Fruit fly (Drosophila melanogaster) whole organism, embryonic: ENCODE data around the gene Cnep1r2.

Experiments
- Atf-2 ChIP-seq: fragments of 200-800 bp; sonication (Bioruptor generic); optimal IDR thresholded peaks from 2 replicates; lab custom pipeline; 2016; ENCODE audit warnings: missing biosample characterization, missing genetic modification characterization
- Awh ChIP-seq: fragments of 200-800 bp; sonication (Bioruptor generic); IDR thresholded peaks from 2 replicates; pipeline ENCODE4, ENCODE4 v1.3.6; 2022; ENCODE audit warnings: missing biosample characterization, missing genetic modification characterization
- B-H1 ChIP-seq: fragments of 200-800 bp; sonication (Bioruptor generic); IDR thresholded peaks from 3 replicates; pipeline ENCODE4 v1.3.6; 2022; ENCODE audit warnings: missing biosample characterization, missing genetic modification characterization
- Bgb ChIP-seq: fragments of 200-800 bp; sonication (Bioruptor generic); IDR thresholded peaks from 2 replicates; pipeline ENCODE4 v1.3.6; 2022; ENCODE audit warnings: missing biosample characterization, missing genetic modification characterization; ENCODE audit not compliant: partially characterized antibody
- Blimp-1 ChIP-seq: fragments of 200-800 bp; sonication (Bioruptor generic); optimal IDR thresholded peaks from 3 replicates; lab custom pipeline; 2018; ENCODE audit warnings: missing biosample characterization, missing genetic modification characterization, mild to moderate bottlenecking, moderate library complexity, missing genetic modification reagents
- CG1024 ChIP-seq: fragments of 200-800 bp; sonication (Bioruptor generic); IDR thresholded peaks from 2 replicates; pipeline ENCODE4 v1.3.6; 2022; ENCODE audit warnings: missing biosample characterization, missing genetic modification characterization
- CG10565 ChIP-seq: fragments of 200-800 bp; sonication (Bioruptor generic); optimal IDR thresholded peaks from 3 replicates; lab custom pipeline; 2016; ENCODE audit warnings: missing biosample characterization, mild to moderate bottlenecking, missing genetic modification characterization
- CG11456 ChIP-seq: fragments of 200-800 bp; sonication (Bioruptor generic); IDR thresholded peaks from 3 replicates; pipeline ENCODE4 v1.3.6; 2022; ENCODE audit warnings: missing biosample characterization, missing genetic modification characterization
- CG12391 ChIP-seq: fragments of 200-800 bp; sonication (Bioruptor generic); optimal IDR thresholded peaks from 3 replicates; lab custom pipeline; 2018; ENCODE audit warnings: missing biosample characterization, mild to moderate bottlenecking, missing genetic modification characterization, moderate library complexity
- CG12769 ChIP-seq: fragments of 200-800 bp; sonication (Bioruptor generic); optimal IDR thresholded peaks from 2 replicates; lab custom pipeline; 2019; ENCODE audit warnings: missing biosample characterization, mild to moderate bottlenecking, missing genetic modification characterization, moderate library complexity
- CG1602 ChIP-seq: fragments of 200-800 bp; sonication (Bioruptor generic); optimal IDR thresholded peaks from 3 replicates; lab custom pipeline; 2016; ENCODE audit warnings: missing biosample characterization, missing genetic modification characterization
- CG18619 ChIP-seq: fragments of 200-800 bp; sonication (Bioruptor generic); optimal IDR thresholded peaks from 3 replicates; lab custom pipeline; 2017; ENCODE audit warnings: missing biosample characterization, mild to moderate bottlenecking, missing genetic modification characterization
- CG18764 ChIP-seq: fragments of 200-800 bp; sonication (Bioruptor generic); optimal IDR thresholded peaks from 3 replicates; lab custom pipeline; 2016; ENCODE audit warnings: missing biosample characterization, missing genetic modification characterization
- CG2875 ChIP-seq: fragments of 200-800 bp; sonication (Bioruptor generic); optimal IDR thresholded peaks from 2 replicates; lab custom pipeline; 2017; ENCODE audit warnings: missing biosample characterization, mild to moderate bottlenecking, missing genetic modification characterization, missing genetic modification reagents
- CG30431 ChIP-seq: fragments of 200-800 bp; sonication (Bioruptor generic); optimal IDR thresholded peaks from 2 replicates; lab custom pipeline; 2017; ENCODE audit warnings: missing biosample characterization, missing genetic modification characterization
- CG3065 ChIP-seq: fragments of 200-800 bp; sonication (Bioruptor generic); optimal IDR thresholded peaks from 2 replicates; lab custom pipeline; 2016; ENCODE audit warnings: missing biosample characterization, missing genetic modification characterization
- CG7839 ChIP-seq: fragments of 200-800 bp; sonication (Bioruptor generic); optimal IDR thresholded peaks from 3 replicates; lab custom pipeline; 2018; ENCODE audit warnings: missing biosample characterization, mild to moderate bottlenecking, missing genetic modification characterization, moderate library complexity
- CG8944 ChIP-seq: fragments of 200-800 bp; sonication (Bioruptor generic); optimal IDR thresholded peaks from 3 replicates; lab custom pipeline; 2016; ENCODE audit warnings: missing biosample characterization, missing genetic modification characterization
- CG9609 ChIP-seq: fragments of 200-800 bp; sonication (Bioruptor generic); optimal IDR thresholded peaks from 3 replicates; lab custom pipeline; 2016; ENCODE audit warnings: missing biosample characterization, missing genetic modification characterization
- CG9876 ChIP-seq: fragments of 200-800 bp; sonication (Bioruptor generic); optimal IDR thresholded peaks from 2 replicates; lab custom pipeline; 2016; ENCODE audit warnings: missing biosample characterization, missing genetic modification characterization
- D ChIP-seq, 2 experiments: fragments of 200-800 bp in 1 of 2; fragments of >200 bp in 1 of 2; sonication (Bioruptor generic) in 1 of 2; optimal IDR thresholded peaks; 2 replicates in 1 of 2; 3 replicates in 1 of 2; lab custom pipeline; 2017; ENCODE audit warnings: mild to moderate bottlenecking in 1 of 2, missing biosample characterization in 1 of 2, missing genetic modification characterization in 1 of 2, missing genetic modification reagents in 1 of 2
- D19B ChIP-seq: fragments of 200-800 bp; sonication (Bioruptor generic); optimal IDR thresholded peaks from 2 replicates; lab custom pipeline; 2017; ENCODE audit warnings: missing biosample characterization, mild to moderate bottlenecking, missing genetic modification characterization
- Gsc ChIP-seq: fragments of 200-800 bp; sonication (Bioruptor generic); IDR thresholded peaks from 2 replicates; pipeline ENCODE4 v1.3.6; 2022; ENCODE audit warnings: missing biosample characterization, missing genetic modification characterization
- H2.0 ChIP-seq: fragments of 200-800 bp; sonication (Bioruptor generic); IDR thresholded peaks from 2 replicates; pipeline ENCODE4 v1.3.6; 2022; ENCODE audit warnings: missing biosample characterization, missing genetic modification characterization
- Lim3 ChIP-seq: fragments of 200-800 bp; sonication (Bioruptor generic); IDR thresholded peaks from 2 replicates; pipeline ENCODE4 v1.3.6; 2022; ENCODE audit warnings: missing biosample characterization, missing genetic modification characterization
- Ravus ChIP-seq: fragments of 200-800 bp; sonication (Bioruptor generic); IDR thresholded peaks from 2 replicates; pipeline ENCODE4 v1.3.6; 2022; ENCODE audit warnings: missing biosample characterization, missing genetic modification characterization
- Sox102F ChIP-seq: fragments of 200-800 bp; sonication (Bioruptor generic); optimal IDR thresholded peaks from 2 replicates; lab custom pipeline; 2018; ENCODE audit warnings: missing biosample characterization, mild to moderate bottlenecking, missing genetic modification characterization, moderate library complexity
- Usf ChIP-seq: fragments of 200-800 bp; sonication (Bioruptor generic); optimal IDR thresholded peaks from 2 replicates; lab custom pipeline; 2017; ENCODE audit warnings: missing genotype, missing biosample characterization, missing genetic modification characterization
- cato ChIP-seq: fragments of 200-800 bp; sonication (Bioruptor generic); optimal IDR thresholded peaks from 2 replicates; lab custom pipeline; 2016; ENCODE audit warnings: missing biosample characterization, missing genetic modification characterization, borderline replicate concordance
- esg ChIP-seq: fragments of 200-800 bp; sonication (Bioruptor generic); conservative IDR thresholded peaks from 2 replicates; pipeline ENCODE4 v1.3.6; 2022; ENCODE audit warnings: missing biosample characterization, missing genetic modification characterization
- ftz-f1 ChIP-seq: fragments of 200-800 bp; sonication (Bioruptor generic); optimal IDR thresholded peaks from 2 replicates; lab custom pipeline; 2016; ENCODE audit warnings: missing biosample characterization, missing genetic modification characterization
- insv ChIP-seq, 2 experiments: fragments of 200-800 bp; sonication (Bioruptor generic); optimal IDR thresholded peaks; 3 replicates each; lab custom pipeline; 2016 to 2018; ENCODE audit warnings: missing biosample characterization in 2 of 2, missing genetic modification characterization in 2 of 2
- lmd ChIP-seq: fragments of 200-800 bp; sonication (Bioruptor generic); IDR thresholded peaks from 2 replicates; pipeline ENCODE4 v1.3.6; 2022; ENCODE audit warnings: missing biosample characterization, missing genetic modification characterization
- lola ChIP-seq, 3 experiments: fragments of >200 bp in 2 of 3; fragments of 200-800 bp in 1 of 3; sonication (Bioruptor generic) in 1 of 3; optimal IDR thresholded peaks; 2 replicates each; lab custom pipeline; 2017 to 2019; ENCODE audit warnings: missing biosample characterization in 3 of 3, missing genetic modification characterization in 3 of 3, mild to moderate bottlenecking in 1 of 3, moderate library complexity in 1 of 3
- odd ChIP-seq: fragments of 200-800 bp; sonication (Bioruptor generic); optimal IDR thresholded peaks from 2 replicates; lab custom pipeline; 2017; ENCODE audit warnings: missing biosample characterization, mild to moderate bottlenecking, missing genetic modification characterization
- p53 ChIP-seq: fragments of 200-800 bp; sonication (Bioruptor generic); optimal IDR thresholded peaks from 2 replicates; lab custom pipeline; 2016; ENCODE audit warnings: missing biosample characterization, missing genetic modification characterization
- pfk ChIP-seq: fragments of 200-800 bp; sonication (Bioruptor generic); optimal IDR thresholded peaks from 2 replicates; lab custom pipeline; 2018; ENCODE audit warnings: missing biosample characterization, mild to moderate bottlenecking, missing genetic modification characterization, moderate library complexity
- pros ChIP-seq: fragments of 200-800 bp; sonication (Bioruptor generic); optimal IDR thresholded peaks from 3 replicates; lab custom pipeline; 2019; ENCODE audit warnings: missing biosample characterization, mild to moderate bottlenecking, missing genetic modification characterization, moderate library complexity
- ranshi ChIP-seq: fragments of 200-800 bp; sonication (Bioruptor generic); IDR thresholded peaks from 2 replicates; pipeline ENCODE4 v1.3.6; 2022; ENCODE audit warnings: missing biosample characterization, missing genetic modification characterization
- sens ChIP-seq: fragments of 200-800 bp; sonication (Bioruptor generic); peaks from one replicate; lab custom pipeline; 2016; ENCODE audit warnings: missing biosample characterization, missing genetic modification characterization
- sim ChIP-seq: fragments of 200-800 bp; sonication (Bioruptor generic); IDR thresholded peaks from 2 replicates; pipeline ENCODE4 v1.3.6; 2022; ENCODE audit warnings: missing biosample characterization, missing genetic modification characterization
- slp2 ChIP-seq: fragments of 200-800 bp; sonication (Bioruptor generic); optimal IDR thresholded peaks from 2 replicates; lab custom pipeline; 2016; ENCODE audit warnings: missing biosample characterization, missing genetic modification characterization
- sr ChIP-seq: fragments of 200-800 bp; sonication (Bioruptor generic); IDR thresholded peaks from 3 replicates; pipeline ENCODE4 v1.3.6; 2022; ENCODE audit warnings: missing biosample characterization, missing genetic modification characterization
- tap ChIP-seq: fragments of 200-800 bp; optimal IDR thresholded peaks from 3 replicates; lab custom pipeline; 2019; ENCODE audit warnings: missing biosample characterization, mild to moderate bottlenecking, missing genetic modification characterization, moderate library complexity
- tgo ChIP-seq: fragments of 200-800 bp; sonication (Bioruptor generic); IDR thresholded peaks from 3 replicates; pipeline ENCODE4 v1.3.6; 2022; ENCODE audit warnings: missing biosample characterization, missing genetic modification characterization
- tin ChIP-seq: fragments of 200-800 bp; sonication (Bioruptor generic); optimal IDR thresholded peaks from 3 replicates; lab custom pipeline; 2016; ENCODE audit warnings: missing biosample characterization, missing genetic modification characterization
- trem ChIP-seq: fragments of 200-800 bp; optimal IDR thresholded peaks from 3 replicates; lab custom pipeline; 2019; ENCODE audit warnings: missing biosample characterization, mild to moderate bottlenecking, missing genetic modification characterization, moderate library complexity
- vnd ChIP-seq: fragments of 200-800 bp; sonication (Bioruptor generic); IDR thresholded peaks from 3 replicates; pipeline ENCODE4 v1.3.6; 2022; ENCODE audit warnings: missing biosample characterization, missing genetic modification characterization; ENCODE audit not compliant: partially characterized antibody
- wor ChIP-seq: fragments of 200-800 bp; sonication (Bioruptor generic); IDR thresholded peaks from 2 replicates; pipeline ENCODE4 v1.3.6; 2022; ENCODE audit warnings: missing biosample characterization, missing genetic modification characterization
- zen ChIP-seq: fragments of 200-800 bp; sonication (Bioruptor generic); optimal IDR thresholded peaks from 3 replicates; lab custom pipeline; 2018; ENCODE audit warnings: missing biosample characterization, mild to moderate bottlenecking, missing genetic modification characterization, moderate library complexity

Cnep1r2 gene

dm6 chr3L:10678545-10679067 lies 40.7 kb downstream of the Cnep1r2 start (continued):
- peak; percentile 30 for TF ChIP-seq CG3065 (GFP tag; lab: Kevin White, UChicago)
- peak; percentile 93 for TF ChIP-seq tap (tag; lab: Kevin White, UChicago)
- peak in 1 of 3 experiments; percentile 95 for TF ChIP-seq lola (GFP tag; optimal IDR thresholded peaks at IDR 0.05; lab: Kevin White, UChicago)
- TF ChIP-seq vnd, result no peak
- TF ChIP-seq pros, result peak; percentile 92
- peak; percentile 99 for TF ChIP-seq sens (GFP tag; lab: Kevin White, UChicago)
- TF ChIP-seq p53, result peak; percentile 76
- peak; percentile 83 for TF ChIP-seq D19B (GFP tag; lab: Kevin White, UChicago)
- TF ChIP-seq CG9876 (GFP tag; lab: Kevin White, UChicago), result peak; percentile 26
- peak; percentile 92 for TF ChIP-seq slp2 (GFP tag; lab: Kevin White, UChicago)
- peak; percentile 96 for TF ChIP-seq lmd
- TF ChIP-seq CG1602 (GFP tag; lab: Kevin White, UChicago), result peak; percentile 86
- TF ChIP-seq B-H1, result peak; percentile 88
- peak; percentile 94 for TF ChIP-seq esg (GFP tag; lab: Robert Waterston, UW)
- 0 out of 2 replicates have a peak, but pooled peaks have one; percentile 54 for TF ChIP-seq Lim3 (GFP tag; lab: Robert Waterston, UW)
- TF ChIP-seq sim (GFP tag; lab: Robert Waterston, UW), result peak; percentile 81
- peak; percentile 90 for TF ChIP-seq Blimp-1 (GFP tag; lab: Kevin White, UChicago)
- TF ChIP-seq D (optimal IDR thresholded peaks at IDR 0.05; lab: Kevin White, UChicago), result no peak
- TF ChIP-seq D (GFP tag; optimal IDR thresholded peaks at IDR 0.05; lab: Kevin White, UChicago), result peak; percentile 96
- peak; percentile 87 for TF ChIP-seq CG30431 (GFP tag; lab: Kevin White, UChicago)
- peak; percentile 98 for TF ChIP-seq CG7839 (tag; lab: Kevin White, UChicago)
- peak; percentile 87 for TF ChIP-seq H2.0 (GFP tag; lab: Robert Waterston, UW)
- TF ChIP-seq odd (GFP tag; lab: Kevin White, UChicago), result peak; percentile 95
- peak in 1 of 2 experiments; percentile 75 for TF ChIP-seq insv (GFP tag; optimal IDR thresholded peaks at IDR 0.05; lab: Kevin White, UChicago)
- peak; percentile 84 for TF ChIP-seq trem (tag; lab: Kevin White, UChicago)
- TF ChIP-seq pfk (GFP tag; lab: Kevin White, UChicago), result peak; percentile 20
- TF ChIP-seq Bgb, result no peak
- TF ChIP-seq CG1024, result peak; percentile 69; the same call in 1 of the 2 replicates
- peak; percentile 80 for TF ChIP-seq Usf (GFP tag; lab: Kevin White, UChicago)
- peak; percentile 81 for TF ChIP-seq CG12769 (tag; lab: Kevin White, UChicago)
- peak; percentile 85 for TF ChIP-seq zen (tag; lab: Kevin White, UChicago)
- peak; percentile 79 for TF ChIP-seq Atf-2 (GFP tag; lab: Kevin White, UChicago)
- peak; percentile 75 for TF ChIP-seq CG8944 (GFP tag; lab: Kevin White, UChicago)
- no peak for TF ChIP-seq Gsc (GFP tag; lab: Robert Waterston, UW)
- TF ChIP-seq CG18764, result peak; percentile 77
- peak; percentile 94 for TF ChIP-seq Sox102F (GFP tag; lab: Kevin White, UChicago)
- TF ChIP-seq wor (GFP tag; lab: Robert Waterston, UW), result peak; percentile 88
- peak; percentile 87 for TF ChIP-seq CG11456 (GFP tag; lab: Robert Waterston, UW)
- TF ChIP-seq tgo (GFP tag; lab: Robert Waterston, UW), result peak; percentile 96
- TF ChIP-seq Ravus (GFP tag; lab: Robert Waterston, UW), result peak; percentile 83
- peak; percentile 72 for TF ChIP-seq cato (GFP tag; lab: Kevin White, UChicago)
- peak; percentile 48 for TF ChIP-seq ftz-f1 (GFP tag; lab: Kevin White, UChicago)
- TF ChIP-seq Awh (GFP tag; lab: Robert Waterston, UW), result peak; percentile 91
- TF ChIP-seq tin (GFP tag; lab: Kevin White, UChicago), result peak; percentile 89
- TF ChIP-seq CG9609 (GFP tag; lab: Kevin White, UChicago), result peak; percentile 85
- peak; percentile 94 for TF ChIP-seq CG18619 (GFP tag; lab: Kevin White, UChicago)
- TF ChIP-seq sr (GFP tag; lab: Robert Waterston, UW), result 0 out of 3 replicates have a peak, but pooled peaks have one; percentile 17
- TF ChIP-seq CG2875 (GFP tag; lab: Kevin White, UChicago), result peak; percentile 95
- peak; percentile 40 for TF ChIP-seq CG10565
- peak; percentile 92 for TF ChIP-seq ranshi (GFP tag; lab: Robert Waterston, UW)
- TF ChIP-seq CG12391 (tag; lab: Kevin White, UChicago), result peak; percentile 97
